Fruit fly (Drosophila melanogaster): ENCODE measurements around the gene NTPase.
A peak's percentile ranks its signal among the peaks of the same experiment; 100 is the strongest.

The NTPase gene

dm6 chr2L:2882968-2883702 lies 2.5 kb downstream of the NTPase start (continued):
- peak; percentile 17 for TF ChIP-seq Sox100B (GFP tag; optimal IDR thresholded peaks at IDR 0.05)
- TF ChIP-seq CG6272 (GFP tag; IDR thresholded peaks at IDR 0.05) = no peak
- TF ChIP-seq Taf1 (GFP tag; IDR thresholded peaks at IDR 0.05) = no peak
- no peak for TF ChIP-seq gcm2 (GFP tag; optimal IDR thresholded peaks at IDR 0.05)
- peak; percentile 55 for TF ChIP-seq CG14441 (GFP tag; IDR thresholded peaks at IDR 0.05)
- TF ChIP-seq Rfx (GFP tag; IDR thresholded peaks at IDR 0.05) = peak; percentile 67
- TF ChIP-seq tll (GFP tag; optimal IDR thresholded peaks at IDR 0.05) = no peak
- no peak for TF ChIP-seq CG18619 (GFP tag; optimal IDR thresholded peaks at IDR 0.05)
- TF ChIP-seq NK7.1 (GFP tag; optimal IDR thresholded peaks at IDR 0.05) = no peak
- TF ChIP-seq CG7271 (tag; optimal IDR thresholded peaks at IDR 0.05) = no peak
- TF ChIP-seq Ets65A (GFP tag) = peak; percentile 81
- peak; percentile 6 for TF ChIP-seq CG1792 (GFP tag; optimal IDR thresholded peaks at IDR 0.05)
- TF ChIP-seq CG17328 (GFP tag; IDR thresholded peaks at IDR 0.05) = no peak; the same call in 1 of the 2 replicates
- TF ChIP-seq CG13287 (GFP tag; IDR thresholded peaks at IDR 0.05; ENCODE audit: partially characterized antibody) = peak; percentile 38; the same call in 1 of the 2 replicates
- no peak for TF ChIP-seq CG8478 (optimal IDR thresholded peaks at IDR 0.05)
- no peak for TF ChIP-seq inv (GFP tag; IDR thresholded peaks at IDR 0.05; ENCODE audit: partially characterized antibody)
- peak; percentile 13 for TF ChIP-seq Fer2 (tag; optimal IDR thresholded peaks at IDR 0.05)
- TF ChIP-seq usp (GFP tag; optimal IDR thresholded peaks at IDR 0.05) = no peak
- no peak for TF ChIP-seq CG1602 (GFP tag; optimal IDR thresholded peaks at IDR 0.05)
- peak; percentile 26 for TF ChIP-seq CG12236 (GFP tag; optimal IDR thresholded peaks at IDR 0.05)
- peak; percentile 63 for TF ChIP-seq CG12769 (tag; optimal IDR thresholded peaks at IDR 0.05)
- no peak for TF ChIP-seq dmrt11E (tag; optimal IDR thresholded peaks at IDR 0.05)
- TF ChIP-seq CG10959 (GFP tag; IDR thresholded peaks at IDR 0.05) = no peak
- TF ChIP-seq Meics (GFP tag; optimal IDR thresholded peaks at IDR 0.05) = peak; percentile 55
- peak; percentile 7 for TF ChIP-seq B-H2 (GFP tag; optimal IDR thresholded peaks at IDR 0.05)
- TF ChIP-seq p53 (GFP tag; optimal IDR thresholded peaks at IDR 0.05) = no peak
- peak; percentile 42 for TF ChIP-seq CG12942 (GFP tag; optimal IDR thresholded peaks at IDR 0.05)
- no peak for TF ChIP-seq CG4360 (GFP tag; IDR thresholded peaks at IDR 0.05)
- TF ChIP-seq Hr51 (GFP tag; optimal IDR thresholded peaks at IDR 0.05) = peak; percentile 36 to 75
- TF ChIP-seq yki (optimal IDR thresholded peaks at IDR 0.05) = no peak
- TF ChIP-seq CG4282 (GFP tag; optimal IDR thresholded peaks at IDR 0.05) = no peak
- peak; percentile 40 for TF ChIP-seq CG18262 (tag; optimal IDR thresholded peaks at IDR 0.05)
- TF ChIP-seq grau (tag; optimal IDR thresholded peaks at IDR 0.05) = peak; percentile 61
- no peak for TF ChIP-seq Bteb2 (GFP tag; optimal IDR thresholded peaks at IDR 0.05)
- TF ChIP-seq CG12219 (GFP tag; optimal IDR thresholded peaks at IDR 0.05) = peak; percentile 25
- TF ChIP-seq disco-r (GFP tag; optimal IDR thresholded peaks at IDR 0.05) = peak; percentile 7
- TF ChIP-seq row (GFP tag; IDR thresholded peaks at IDR 0.05) = peak; percentile 79
- TF ChIP-seq vfl (GFP tag; optimal IDR thresholded peaks at IDR 0.05) = peak; percentile 31
- peak; percentile 14 for TF ChIP-seq fd96Cb (tag; optimal IDR thresholded peaks at IDR 0.05)
- TF ChIP-seq CG1233 (GFP tag; optimal IDR thresholded peaks at IDR 0.05) = peak; percentile 8
- TF ChIP-seq CG31365 (tag; optimal IDR thresholded peaks at IDR 0.05) = peak; percentile 43
- peak; percentile 23 for TF ChIP-seq CG4707 (GFP tag; optimal IDR thresholded peaks at IDR 0.05)
- no peak for TF ChIP-seq toy (GFP tag; IDR thresholded peaks at IDR 0.05)
- peak; percentile 56 for TF ChIP-seq stwl (tag; optimal IDR thresholded peaks at IDR 0.05)
- TF ChIP-seq Nf-YC (tag; optimal IDR thresholded peaks at IDR 0.05) = peak; percentile 55
- TF ChIP-seq az2 (GFP tag; optimal IDR thresholded peaks at IDR 0.05) = peak; percentile 34
- TF ChIP-seq D (optimal IDR thresholded peaks at IDR 0.05) = no peak
- TF ChIP-seq D (GFP tag; optimal IDR thresholded peaks at IDR 0.05) = no peak
- peak; percentile 66 for TF ChIP-seq CG34422 (GFP tag; IDR thresholded peaks at IDR 0.05)
- peak in 1 of 2 experiments; percentile 14 for TF ChIP-seq dpn (GFP tag; optimal IDR thresholded peaks at IDR 0.05)
- TF ChIP-seq phol (tag; optimal IDR thresholded peaks at IDR 0.05) = peak; percentile 48

All from whole organism, embryonic.